Worm (Caenorhabditis elegans): ENCODE data around the gene oac-56.
"Not testable (repeated sequence)": the region's sequence is repeated elsewhere in the genome, so short reads cannot be mapped to it uniquely, and the experiment has no call there.

DNA sequence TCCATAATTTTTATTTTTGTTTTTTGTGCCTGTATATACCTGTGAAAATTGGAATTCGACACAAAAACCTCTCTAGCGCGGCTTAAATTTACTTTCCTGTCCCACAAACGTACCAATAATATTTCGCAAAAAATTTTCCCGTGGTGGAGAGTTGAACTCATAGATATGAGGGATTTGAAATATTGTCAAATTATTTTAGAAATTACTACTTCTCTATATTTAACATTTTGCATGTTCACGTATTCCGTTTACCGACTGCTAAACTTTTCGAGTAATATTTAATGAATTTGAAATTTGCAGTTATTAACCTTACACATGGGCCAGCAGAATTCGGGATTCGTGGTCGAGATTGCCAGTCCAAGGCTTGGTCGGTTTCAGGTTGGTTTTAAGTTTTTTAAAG is 23.3 kb upstream of the oac-56 start, which contains the start of gene Y67A10A.7:
- not testable (repeated sequence) for TF ChIP-seq ceh-27 (GFP tag; optimal IDR thresholded peaks at IDR 0.05); aptf-3 (GFP tag; IDR thresholded peaks at IDR 0.05); K12H6.12 (tag; optimal IDR thresholded peaks at IDR 0.05); nfyb-1 (GFP tag; IDR thresholded peaks at IDR 0.05); madf-3 (GFP tag; IDR thresholded peaks at IDR 0.05); lsy-27 (tag; optimal IDR thresholded peaks at IDR 0.05; ENCODE audit: borderline replicate concordance, insufficient read depth); zfh-2 (GFP tag; conservative IDR thresholded peaks at IDR 0.05); mxl-1 (tag; optimal IDR thresholded peaks at IDR 0.05); let-526 (GFP tag; IDR thresholded peaks at IDR 0.05); fkh-3 (tag; optimal IDR thresholded peaks at IDR 0.05); Y53G8AR.9 (GFP tag; conservative IDR thresholded peaks at IDR 0.05)

All from whole organism, young adult.